Fruit fly (Drosophila melanogaster) whole organism, embryonic: Measurements from ENCODE around the gene CG3704.

ENCODE experiments used
- Atf6 ChIP-seq: fragments of 200-800 bp; sonication (Bioruptor generic); IDR thresholded peaks from 2 replicates; pipeline ENCODE4 v1.3.6; 2022; ENCODE audit warnings: missing biosample characterization, missing genetic modification characterization
- Blimp-1 ChIP-seq: fragments of 200-800 bp; sonication (Bioruptor generic); optimal IDR thresholded peaks from 3 replicates; lab custom pipeline; 2018; ENCODE audit warnings: missing biosample characterization, missing genetic modification characterization, mild to moderate bottlenecking, moderate library complexity, missing genetic modification reagents
- CG10462 ChIP-seq: fragments of 200-800 bp; sonication (Bioruptor generic); optimal IDR thresholded peaks from 2 replicates; lab custom pipeline; 2016; ENCODE audit warnings: missing biosample characterization, missing genetic modification characterization
- CG10979 ChIP-seq: fragments of 200-800 bp; sonication (Bioruptor generic); optimal IDR thresholded peaks from 2 replicates; lab custom pipeline; 2018; ENCODE audit warnings: missing biosample characterization, mild to moderate bottlenecking, missing genetic modification characterization, moderate library complexity
- CG11398 ChIP-seq: fragments of 200-800 bp; sonication (Bioruptor generic); optimal IDR thresholded peaks from 2 replicates; lab custom pipeline; 2016; ENCODE audit warnings: missing biosample characterization, missing genetic modification characterization
- CG1233 ChIP-seq: fragments of 200-800 bp; sonication (Bioruptor generic); optimal IDR thresholded peaks from 4 replicates; lab custom pipeline; 2018; ENCODE audit warnings: missing biosample characterization, mild to moderate bottlenecking, missing genetic modification characterization
- CG14050 ChIP-seq: fragments of 200-800 bp; sonication (Bioruptor generic); IDR thresholded peaks from 3 replicates; pipeline ENCODE4 v1.3.6; 2022; ENCODE audit warnings: missing biosample characterization, missing genetic modification characterization
- CG15011 ChIP-seq: fragments of 200-800 bp; sonication (Bioruptor generic); optimal IDR thresholded peaks from 3 replicates; lab custom pipeline; 2018; ENCODE audit warnings: missing biosample characterization, mild to moderate bottlenecking, missing genetic modification characterization
- CG15479 ChIP-seq: fragments of 200-800 bp; sonication (Bioruptor generic); optimal IDR thresholded peaks from 3 replicates; lab custom pipeline; 2019; ENCODE audit warnings: missing biosample characterization, mild to moderate bottlenecking, missing genetic modification characterization, moderate library complexity
- CG1603 ChIP-seq: fragments of 200-800 bp; sonication (Bioruptor generic); optimal IDR thresholded peaks from 2 replicates; lab custom pipeline; 2019; ENCODE audit warnings: missing biosample characterization, mild to moderate bottlenecking, missing genetic modification characterization, moderate library complexity
- CG18476 ChIP-seq: fragments of 200-800 bp; sonication (Bioruptor generic); optimal IDR thresholded peaks from 2 replicates; lab custom pipeline; 2016; ENCODE audit warnings: missing biosample characterization, mild to moderate bottlenecking, missing genetic modification characterization
- CG2120 ChIP-seq: fragments of 200-800 bp; sonication (Bioruptor generic); optimal IDR thresholded peaks from 3 replicates; lab custom pipeline; 2016; ENCODE audit warnings: missing biosample characterization, missing genetic modification characterization
- CG2889 ChIP-seq: fragments of 200-800 bp; sonication (Bioruptor generic); IDR thresholded peaks from 3 replicates; pipeline ENCODE4 v1.3.6; 2022; ENCODE audit warnings: missing biosample characterization, missing genetic modification characterization
- CG31224 ChIP-seq: fragments of 200-800 bp; sonication (Bioruptor generic); IDR thresholded peaks from 2 replicates; pipeline ENCODE4 v1.3.6; 2022; ENCODE audit warnings: missing biosample characterization, missing genetic modification characterization
- CG31365 ChIP-seq: fragments of 200-800 bp; sonication (Bioruptor generic); optimal IDR thresholded peaks from 2 replicates; lab custom pipeline; 2018; ENCODE audit warnings: missing biosample characterization, mild to moderate bottlenecking, missing genetic modification characterization
- CG3281 ChIP-seq: fragments of 200-800 bp; sonication (Bioruptor generic); optimal IDR thresholded peaks from 3 replicates; lab custom pipeline; 2017; ENCODE audit warnings: missing biosample characterization, mild to moderate bottlenecking, missing genetic modification characterization
- CG3838 ChIP-seq: fragments of 200-800 bp; sonication (Bioruptor generic); optimal IDR thresholded peaks from 3 replicates; lab custom pipeline; 2016; ENCODE audit warnings: missing biosample characterization, missing genetic modification characterization
- CG43689 ChIP-seq: fragments of 200-800 bp; sonication (Bioruptor generic); IDR thresholded peaks from 2 replicates; pipeline ENCODE4 v1.3.6; 2022; ENCODE audit warnings: missing biosample characterization, missing genetic modification characterization
- CG7556 ChIP-seq: fragments of 200-800 bp; sonication (Bioruptor generic); optimal IDR thresholded peaks from 2 replicates; lab custom pipeline; 2017; ENCODE audit warnings: missing biosample characterization, mild to moderate bottlenecking, missing genetic modification characterization
- CG9797 ChIP-seq: fragments of 200-800 bp; sonication (Bioruptor generic); optimal IDR thresholded peaks from 3 replicates; lab custom pipeline; 2018; ENCODE audit warnings: missing biosample characterization, mild to moderate bottlenecking, missing genetic modification characterization
- CoRest ChIP-seq: fragments of 200-800 bp; sonication (Bioruptor generic); optimal IDR thresholded peaks from 3 replicates; lab custom pipeline; 2018; ENCODE audit warnings: missing biosample characterization, mild to moderate bottlenecking, missing genetic modification characterization, moderate library complexity
- CrebB ChIP-seq: fragments of 200-800 bp; sonication (Bioruptor generic); optimal IDR thresholded peaks from 3 replicates; lab custom pipeline; 2018; ENCODE audit warnings: missing biosample characterization, mild to moderate bottlenecking, missing genetic modification characterization
- Dref ChIP-seq: fragments of 200-800 bp; sonication (Bioruptor generic); IDR thresholded peaks from 2 replicates; pipeline ENCODE4 v1.3.6; 2022; ENCODE audit warnings: missing biosample characterization, missing genetic modification characterization
- Hand ChIP-seq: fragments of 200-800 bp; sonication (Bioruptor generic); optimal IDR thresholded peaks from 2 replicates; lab custom pipeline; 2017; ENCODE audit warnings: mild to moderate bottlenecking, missing biosample characterization, missing genetic modification reagents, missing genetic modification characterization
- Hey ChIP-seq: fragments of 200-800 bp; sonication (Bioruptor generic); optimal IDR thresholded peaks from 3 replicates; lab custom pipeline; 2018; ENCODE audit warnings: missing biosample characterization, mild to moderate bottlenecking, missing genetic modification characterization
- Hr51 ChIP-seq, 2 experiments: fragments of 200-800 bp; sonication (Bioruptor generic); optimal IDR thresholded peaks; 2 replicates in 1 of 2; 3 replicates in 1 of 2; lab custom pipeline; 2016 to 2018; ENCODE audit warnings: missing biosample characterization in 2 of 2, missing genetic modification characterization in 2 of 2, mild to moderate bottlenecking in 1 of 2, moderate library complexity in 1 of 2
- Jarid2 ChIP-seq: fragments of 200-800 bp; sonication (Bioruptor generic); optimal IDR thresholded peaks from 3 replicates; lab custom pipeline; 2017; ENCODE audit warnings: mild to moderate bottlenecking, missing biosample characterization, missing genetic modification reagents, missing genetic modification characterization
- Sox102F ChIP-seq: fragments of 200-800 bp; sonication (Bioruptor generic); optimal IDR thresholded peaks from 2 replicates; lab custom pipeline; 2018; ENCODE audit warnings: missing biosample characterization, mild to moderate bottlenecking, missing genetic modification characterization, moderate library complexity
- Sry-δ ChIP-seq: fragments of 200-800 bp; sonication (Bioruptor generic); optimal IDR thresholded peaks from 2 replicates; lab custom pipeline; 2016; ENCODE audit warnings: missing biosample characterization, missing genetic modification characterization
- ash1 ChIP-seq: fragments of 200-800 bp; sonication (Bioruptor generic); optimal IDR thresholded peaks from 2 replicates; lab custom pipeline; 2018; ENCODE audit warnings: missing biosample characterization, mild to moderate bottlenecking, missing genetic modification characterization
- bbx ChIP-seq: fragments of 200-800 bp; sonication (Bioruptor generic); IDR thresholded peaks from 2 replicates; pipeline ENCODE4 v1.3.6; 2022; ENCODE audit warnings: missing biosample characterization, missing genetic modification characterization; ENCODE audit not compliant: partially characterized antibody
- bcd ChIP-seq: fragments of 200-800 bp; sonication (Bioruptor generic); optimal IDR thresholded peaks from 2 replicates; lab custom pipeline; 2017; ENCODE audit warnings: missing biosample characterization, mild to moderate bottlenecking, missing genetic modification characterization
- chm ChIP-seq: fragments of 200-800 bp; sonication (Bioruptor generic); IDR thresholded peaks from 2 replicates; pipeline ENCODE4 v1.3.6; 2022; ENCODE audit warnings: missing biosample characterization, missing genetic modification characterization
- dati ChIP-seq: fragments of 200-800 bp; sonication (Bioruptor generic); IDR thresholded peaks from 2 replicates; pipeline ENCODE4 v1.3.6; 2022; ENCODE audit warnings: missing biosample characterization, missing genetic modification characterization
- esg ChIP-seq: fragments of 200-800 bp; sonication (Bioruptor generic); conservative IDR thresholded peaks from 2 replicates; pipeline ENCODE4 v1.3.6; 2022; ENCODE audit warnings: missing biosample characterization, missing genetic modification characterization
- gem ChIP-seq: fragments of 200-800 bp; sonication (Bioruptor generic); optimal IDR thresholded peaks from 2 replicates; lab custom pipeline; 2019; ENCODE audit warnings: missing biosample characterization, mild to moderate bottlenecking, missing genetic modification characterization, moderate library complexity
- hkb ChIP-seq, 2 experiments: fragments of 200-800 bp in 1 of 2; fragments of >200 bp in 1 of 2; sonication (Bioruptor generic) in 1 of 2; IDR thresholded peaks in 1 of 2; optimal IDR thresholded peaks in 1 of 2; 2 replicates each; pipeline versions ENCODE4 v1.3.6 to Lab custom; 2017 to 2022; ENCODE audit warnings: missing biosample characterization in 1 of 2, missing genetic modification characterization in 1 of 2
- knrl ChIP-seq: fragments of 200-800 bp; sonication (Bioruptor generic); IDR thresholded peaks from 3 replicates; pipeline ENCODE4 v1.3.6; 2022; ENCODE audit warnings: missing biosample characterization, missing genetic modification characterization; ENCODE audit not compliant: partially characterized antibody
- lmd ChIP-seq: fragments of 200-800 bp; sonication (Bioruptor generic); IDR thresholded peaks from 2 replicates; pipeline ENCODE4 v1.3.6; 2022; ENCODE audit warnings: missing biosample characterization, missing genetic modification characterization
- nerfin-2 ChIP-seq: fragments of 200-800 bp; sonication (Bioruptor generic); IDR thresholded peaks from 2 replicates; pipeline ENCODE4 v1.3.6; 2022; ENCODE audit warnings: missing biosample characterization, missing genetic modification characterization; ENCODE audit not compliant: partially characterized antibody
- oc ChIP-seq: fragments of 200-800 bp; sonication (Bioruptor generic); optimal IDR thresholded peaks from 2 replicates; lab custom pipeline; 2018; ENCODE audit warnings: missing biosample characterization, mild to moderate bottlenecking, missing genetic modification characterization, moderate library complexity
- pita ChIP-seq: fragments of 200-800 bp; sonication (Bioruptor generic); optimal IDR thresholded peaks from 2 replicates; lab custom pipeline; 2017; ENCODE audit warnings: missing biosample characterization, mild to moderate bottlenecking, missing genetic modification characterization
- sens-2 ChIP-seq: fragments of 200-800 bp; sonication (Bioruptor generic); IDR thresholded peaks from 2 replicates; pipeline ENCODE4 v1.3.6; 2022; ENCODE audit warnings: missing biosample characterization, missing genetic modification characterization
- sna ChIP-seq: fragments of 200-800 bp; sonication (Bioruptor generic); IDR thresholded peaks from 2 replicates; pipeline ENCODE4 v1.3.6; 2022; ENCODE audit warnings: missing biosample characterization, missing genetic modification characterization; ENCODE audit not compliant: partially characterized antibody
- sqz ChIP-seq: fragments of 200-800 bp; sonication (Bioruptor generic); optimal IDR thresholded peaks from 3 replicates; lab custom pipeline; 2018; ENCODE audit warnings: missing biosample characterization, mild to moderate bottlenecking, missing genetic modification characterization
- twi ChIP-seq: fragments of 200-800 bp; optimal IDR thresholded peaks from 2 replicates; lab custom pipeline; 2019; ENCODE audit warnings: missing biosample characterization, mild to moderate bottlenecking, missing genetic modification characterization, moderate library complexity
- wek ChIP-seq: fragments of 200-800 bp; sonication (Bioruptor generic); optimal IDR thresholded peaks from 3 replicates; lab custom pipeline; 2018; ENCODE audit warnings: missing biosample characterization, mild to moderate bottlenecking, missing genetic modification characterization, moderate library complexity
- yki ChIP-seq: fragments of >200 bp; optimal IDR thresholded peaks from 3 replicates; lab custom pipeline; 2018

Gene CG3704

dm6 chrX:900725-901345 is 39.8 kb downstream of the CG3704 start (continued):
- TF ChIP-seq lmd (GFP tag; lab: Robert Waterston, UW) (peak; percentile 81), chm (GFP tag; lab: Robert Waterston, UW) (peak; percentile 41; the same call in 1 of the 2 replicates), CG15479 (GFP tag; lab: Kevin White, UChicago) (no peak), oc (tag; lab: Kevin White, UChicago) (peak; percentile 68), sna (GFP tag; lab: Robert Waterston, UW) (no peak), dati (GFP tag; lab: Robert Waterston, UW) (0 out of 2 replicates have a peak, but pooled peaks have one; percentile 32), pita (GFP tag; lab: Kevin White, UChicago) (no peak), sqz (GFP tag; lab: Kevin White, UChicago) (peak; percentile 51), bcd (GFP tag; lab: Kevin White, UChicago) (peak; percentile 63), knrl (no peak), CG10979 (tag; lab: Kevin White, UChicago) (peak; percentile 73), yki (lab: Kevin White, UChicago) (peak; percentile 26), CrebB (peak; percentile 81), gem (peak; percentile 86), twi (tag; lab: Kevin White, UChicago) (peak; percentile 33), Atf6 (peak; percentile 76), CG2120 (GFP tag; lab: Kevin White, UChicago) (peak; percentile 82), CG14050 (GFP tag; lab: Robert Waterston, UW) (peak; percentile 64), Sox102F (peak; percentile 84), ash1 (GFP tag; lab: Kevin White, UChicago) (no peak), Blimp-1 (GFP tag; lab: Kevin White, UChicago) (peak; percentile 75), hkb (optimal IDR thresholded peaks at IDR 0.05; lab: Kevin White, UChicago) (no peak), hkb (GFP tag; IDR thresholded peaks at IDR 0.05; lab: Robert Waterston, UW) (peak; percentile 80), CG15011 (GFP tag; lab: Kevin White, UChicago) (peak; percentile 25), CG10462 (peak; percentile 38), Sry-δ (GFP tag; lab: Kevin White, UChicago) (peak; percentile 33), Hey (no peak), nerfin-2 (GFP tag; lab: Robert Waterston, UW) (no peak), bbx (no peak), sens-2 (GFP tag; lab: Robert Waterston, UW) (peak; percentile 53; the same call in 1 of the 2 replicates), CoRest (tag; lab: Kevin White, UChicago) (peak; percentile 79), CG3838 (GFP tag; lab: Kevin White, UChicago) (peak; percentile 30), CG3281 (GFP tag; lab: Kevin White, UChicago) (peak; percentile 74), CG11398 (GFP tag; lab: Kevin White, UChicago) (peak; percentile 79), CG2889 (GFP tag; lab: Robert Waterston, UW) (0 out of 3 replicates have a peak, but pooled peaks have one; percentile 20), CG43689 (peak; percentile 39; the same call in 1 of the 2 replicates), CG9797 (GFP tag; lab: Kevin White, UChicago) (no peak), CG1233 (GFP tag; lab: Kevin White, UChicago) (peak; percentile 51), CG18476 (GFP tag; lab: Kevin White, UChicago) (peak; percentile 42), CG31365 (tag; lab: Kevin White, UChicago) (peak; percentile 47), CG31224 (GFP tag; lab: Robert Waterston, UW) (peak; percentile 70), wek (peak; percentile 53), Dref (GFP tag; lab: Robert Waterston, UW) (no peak), Jarid2 (GFP tag; lab: Kevin White, UChicago) (peak; percentile 22), esg (GFP tag; lab: Robert Waterston, UW) (peak; percentile 77), CG7556 (GFP tag; lab: Kevin White, UChicago) (peak; percentile 72), Hr51 (GFP tag; optimal IDR thresholded peaks at IDR 0.05; lab: Kevin White, UChicago) (peak; percentile 41 to 86), CG1603 (tag; lab: Kevin White, UChicago) (peak; percentile 93), Hand (GFP tag; lab: Kevin White, UChicago) (peak; percentile 62)
